Worm (Caenorhabditis elegans) whole organism, L2 larva: Measurements from ENCODE around the gene C04E6.8.

ENCODE experiments used
- aly-2 ChIP-seq: fragments of 150-350 bp; optimal IDR thresholded peaks from 2 replicates; lab custom pipeline; 2014; ENCODE audit warnings: missing biosample characterization, missing genetic modification characterization
- fos-1 ChIP-seq: fragments of 150-350 bp; optimal IDR thresholded peaks from 2 replicates; lab custom pipeline; 2014; ENCODE audit warnings: missing biosample characterization, missing genetic modification characterization
- gmeb-1 ChIP-seq: fragments of 150-350 bp; optimal IDR thresholded peaks from 2 replicates; lab custom pipeline; 2014; ENCODE audit warnings: missing biosample characterization, missing genetic modification characterization
- mab-5 ChIP-seq: fragments of 150-350 bp; optimal IDR thresholded peaks from 2 replicates; lab custom pipeline; 2014; ENCODE audit warnings: missing biosample characterization, missing genetic modification characterization
- nhr-10 ChIP-seq: sonication (generic microtip); optimal IDR thresholded peaks from 2 replicates; lab custom pipeline; 2017; ENCODE audit warnings: missing biosample characterization, missing genetic modification characterization
- nhr-25 ChIP-seq: fragments of 150-350 bp; sonication (generic microtip); optimal IDR thresholded peaks from 3 replicates; lab custom pipeline; 2014; ENCODE audit warnings: missing biosample characterization, missing genetic modification characterization
- nhr-77 ChIP-seq: fragments of 150-350 bp; optimal IDR thresholded peaks from 2 replicates; lab custom pipeline; 2014; ENCODE audit warnings: missing biosample characterization, missing genetic modification characterization
- skn-1 ChIP-seq: sonication (generic microtip); optimal IDR thresholded peaks from 2 replicates; lab custom pipeline; 2017; ENCODE audit warnings: missing biosample characterization, missing genetic modification characterization
- zag-1 ChIP-seq: fragments of 150-350 bp; optimal IDR thresholded peaks from 2 replicates; lab custom pipeline; 2014; ENCODE audit warnings: missing biosample characterization, missing genetic modification characterization
- ztf-11 ChIP-seq: sonication (generic microtip); optimal IDR thresholded peaks from 2 replicates; lab custom pipeline; 2017; ENCODE audit warnings: missing biosample characterization, missing genetic modification characterization

ce11 chrV:5869227-5869626 lies 14.4 kb downstream of the C04E6.8 start, which contains the start of gene F26F12.4:
- TF ChIP-seq mab-5 (tag; lab: Kevin White, UChicago) (no peak), zag-1 (tag; lab: Kevin White, UChicago) (no peak), ztf-11 (tag; lab: Kevin White, UChicago) (no peak), aly-2 (tag; lab: Kevin White, UChicago) (no peak), fos-1 (tag; lab: Kevin White, UChicago) (no peak), gmeb-1 (tag; lab: Kevin White, UChicago) (no peak), skn-1 (tag; lab: Kevin White, UChicago) (no peak), nhr-25 (no peak), nhr-77 (tag; lab: Kevin White, UChicago) (no peak), nhr-10 (tag; lab: Kevin White, UChicago) (no peak)
